Worm (Caenorhabditis elegans) whole organism, young adult: ENCODE measurements around the gene C50B8.5.

Experiments
- B0019.2 ChIP-seq: fragments of 200-800 bp; sonication (Bioruptor generic); conservative IDR thresholded peaks from 2 replicates; pipeline ENCODE4 v1.3.6; 2022; ENCODE audit warnings: missing genetic modification reagents, missing genetic modification characterization, missing compliant biosample characterization
- D2030.7 ChIP-seq: fragments of 200-800 bp; sonication (Bioruptor generic); IDR thresholded peaks from 2 replicates; pipeline ENCODE4 v1.3.6; 2022; ENCODE audit warnings: missing genetic modification reagents, missing genetic modification characterization, missing compliant biosample characterization
- F10E7.11 ChIP-seq: sonication (generic microtip); optimal IDR thresholded peaks from 2 replicates; lab custom pipeline; 2017; ENCODE audit warnings: mild to moderate bottlenecking, missing genetic modification characterization, moderate library complexity, missing compliant biosample characterization
- F23B12.7 ChIP-seq: sonication (generic microtip); optimal IDR thresholded peaks from 2 replicates; lab custom pipeline; 2017; ENCODE audit warnings: missing genetic modification characterization, mild to moderate bottlenecking, missing compliant biosample characterization, antibody characterized with exemption, moderate library complexity; ENCODE audit not compliant: insufficient read depth
- F37B4.10 ChIP-seq: fragments of 200-800 bp; sonication (Bioruptor generic); IDR thresholded peaks from 2 replicates; pipeline ENCODE4 v1.3.6; 2022; ENCODE audit warnings: missing genetic modification characterization, missing compliant biosample characterization
- F57A8.1 ChIP-seq: fragments of 200-800 bp; sonication (Bioruptor generic); optimal IDR thresholded peaks from 2 replicates; lab custom pipeline; 2018; ENCODE audit warnings: mild to moderate bottlenecking, missing genetic modification characterization, moderate library complexity, missing compliant biosample characterization
- T07F8.4 ChIP-seq: sonication (generic microtip); optimal IDR thresholded peaks from 2 replicates; lab custom pipeline; 2016; ENCODE audit warnings: mild to moderate bottlenecking, missing genetic modification characterization, moderate library complexity, missing compliant biosample characterization
- T26A5.8 ChIP-seq: sonication (generic microtip); optimal IDR thresholded peaks from 2 replicates; lab custom pipeline; 2016; ENCODE audit warnings: missing genetic modification characterization, missing compliant biosample characterization
- Y53G8AR.9 ChIP-seq: fragments of 200-800 bp; sonication (Bioruptor generic); conservative IDR thresholded peaks from 2 replicates; pipeline ENCODE4 v1.3.6; 2022; ENCODE audit warnings: missing genetic modification reagents, missing genetic modification characterization, missing compliant biosample characterization
- Y56A3A.18 ChIP-seq: fragments of 200-800 bp; sonication (Bioruptor generic); IDR thresholded peaks from 2 replicates; pipeline ENCODE4 v1.3.6; 2022; ENCODE audit warnings: missing genetic modification reagents, missing genetic modification characterization, missing compliant biosample characterization
- aptf-2 ChIP-seq: fragments of 200-800 bp; sonication (Bioruptor generic); conservative IDR thresholded peaks from 2 replicates; pipeline ENCODE4 v1.3.6; 2022; ENCODE audit warnings: missing genetic modification reagents, missing genetic modification characterization, missing compliant biosample characterization
- aptf-3 ChIP-seq: fragments of 200-800 bp; sonication (Bioruptor generic); IDR thresholded peaks from 2 replicates; pipeline ENCODE4 v1.3.6; 2022; ENCODE audit warnings: missing genetic modification characterization, missing compliant biosample characterization
- athp-1 ChIP-seq: sonication (generic microtip); optimal IDR thresholded peaks from 2 replicates; lab custom pipeline; 2017; ENCODE audit warnings: mild to moderate bottlenecking, missing genetic modification characterization, missing compliant biosample characterization
- ceh-79 ChIP-seq: sonication (generic microtip); optimal IDR thresholded peaks from 2 replicates; lab custom pipeline; 2017; ENCODE audit warnings: mild to moderate bottlenecking, missing genetic modification characterization, missing compliant biosample characterization
- chd-7 ChIP-seq: sonication (generic microtip); optimal IDR thresholded peaks from 2 replicates; lab custom pipeline; 2016; ENCODE audit warnings: mild to moderate bottlenecking, missing genetic modification characterization, moderate library complexity, missing compliant biosample characterization
- dox-1 ChIP-seq: fragments of 200-800 bp; sonication (Bioruptor generic); IDR thresholded peaks from 2 replicates; pipeline ENCODE4 v1.3.6; 2022; ENCODE audit warnings: missing genetic modification reagents, missing genetic modification characterization, missing compliant biosample characterization
- dpff-1 ChIP-seq: sonication (generic microtip); optimal IDR thresholded peaks from 2 replicates; lab custom pipeline; 2017; ENCODE audit warnings: mild to moderate bottlenecking, missing genetic modification characterization, missing compliant biosample characterization
- dpl-1 ChIP-seq: fragments of 150-350 bp; optimal IDR thresholded peaks from 2 replicates; lab custom pipeline; 2014; ENCODE audit warnings: missing biosample characterization, missing genetic modification reagents, missing genetic modification characterization
- egrh-3 ChIP-seq: fragments of 200-800 bp; sonication (Bioruptor generic); IDR thresholded peaks from 2 replicates; pipeline ENCODE4 v1.3.6; 2022; ENCODE audit warnings: missing genetic modification reagents, missing genetic modification characterization, missing compliant biosample characterization
- ekl-4 ChIP-seq: fragments of 200-800 bp; sonication (Bioruptor generic); IDR thresholded peaks from 2 replicates; pipeline ENCODE4 v1.3.6; 2022; ENCODE audit warnings: missing genetic modification reagents, missing genetic modification characterization, missing compliant biosample characterization
- gei-17 ChIP-seq: fragments of 200-800 bp; sonication (Bioruptor generic); optimal IDR thresholded peaks from 2 replicates; lab custom pipeline; 2018; ENCODE audit warnings: mild to moderate bottlenecking, missing genetic modification characterization, missing compliant biosample characterization
- him-1 ChIP-seq: sonication (generic microtip); optimal IDR thresholded peaks from 2 replicates; lab custom pipeline; 2016; ENCODE audit warnings: missing genotype, missing genetic modification reagents, missing genetic modification characterization, missing compliant biosample characterization
- hlh-26 ChIP-seq: fragments of 200-800 bp; sonication (Bioruptor generic); conservative IDR thresholded peaks from 2 replicates; pipeline ENCODE4 v1.3.6; 2022; ENCODE audit warnings: missing genetic modification reagents, missing genetic modification characterization, missing compliant biosample characterization
- hrde-1 ChIP-seq: sonication (generic microtip); optimal IDR thresholded peaks from 2 replicates; lab custom pipeline; 2016; ENCODE audit warnings: missing genetic modification characterization, mild to moderate bottlenecking, missing compliant biosample characterization, moderate library complexity, missing genotype, missing genetic modification reagents, borderline replicate concordance
- let-526 ChIP-seq: fragments of 200-800 bp; sonication (Bioruptor generic); IDR thresholded peaks from 2 replicates; pipeline ENCODE4 v1.3.6; 2022; ENCODE audit warnings: missing genetic modification reagents, missing genetic modification characterization, missing compliant biosample characterization
- let-607 ChIP-seq, 2 experiments: fragments of 200-800 bp in 1 of 2; sonication (Bioruptor generic) in 1 of 2; sonication (generic microtip) in 1 of 2; optimal IDR thresholded peaks; 2 replicates each; lab custom pipeline; 2016 to 2018; ENCODE audit warnings: mild to moderate bottlenecking in 2 of 2, missing compliant biosample characterization in 2 of 2, missing genetic modification characterization in 2 of 2, moderate library complexity in 2 of 2, missing genotype in 1 of 2
- lin-35 ChIP-seq, 3 experiments: fragments of 150-350 bp in 2 of 3; sonication (generic microtip) in 1 of 3; optimal IDR thresholded peaks; 2 replicates each; lab custom pipeline; 2014 to 2018; ENCODE audit warnings: missing biosample characterization in 3 of 3, missing genetic modification characterization in 3 of 3, missing genetic modification reagents in 3 of 3
- lin-54 ChIP-seq: fragments of 200-800 bp; sonication (Bioruptor generic); optimal IDR thresholded peaks from 2 replicates; lab custom pipeline; 2018; ENCODE audit warnings: mild to moderate bottlenecking, missing genetic modification characterization, missing compliant biosample characterization
- lir-1 ChIP-seq: fragments of 200-800 bp; sonication (Bioruptor generic); conservative IDR thresholded peaks from 2 replicates; pipeline ENCODE4 v1.3.6; 2022; ENCODE audit warnings: missing genetic modification reagents, missing genetic modification characterization, missing compliant biosample characterization
- lsy-27 ChIP-seq: sonication (generic microtip); optimal IDR thresholded peaks from 2 replicates; lab custom pipeline; 2017; ENCODE audit warnings: missing genetic modification characterization, mild to moderate bottlenecking, missing compliant biosample characterization, antibody characterized with exemption, missing genotype, borderline replicate concordance; ENCODE audit not compliant: insufficient read depth
- madf-8 ChIP-seq: fragments of 200-800 bp; sonication (Bioruptor generic); conservative IDR thresholded peaks from 2 replicates; pipeline ENCODE4 v1.3.6; 2022; ENCODE audit warnings: missing genetic modification reagents, missing genetic modification characterization, missing compliant biosample characterization
- mcd-1 ChIP-seq: fragments of 200-800 bp; sonication (Bioruptor generic); IDR thresholded peaks from 2 replicates; pipeline ENCODE4 v1.3.6; 2022; ENCODE audit warnings: missing genetic modification reagents, missing genetic modification characterization, missing compliant biosample characterization
- nfya-2 ChIP-seq: fragments of 200-800 bp; sonication (Bioruptor generic); IDR thresholded peaks from 2 replicates; pipeline ENCODE4 v1.3.6; 2022; ENCODE audit warnings: missing genetic modification reagents, missing genetic modification characterization, missing compliant biosample characterization
- nfyb-1 ChIP-seq: fragments of 200-800 bp; sonication (Bioruptor generic); IDR thresholded peaks from 2 replicates; pipeline ENCODE4 v1.3.6; 2022; ENCODE audit warnings: missing genetic modification reagents, missing genetic modification characterization, missing compliant biosample characterization
- nhr-27 ChIP-seq: fragments of 200-800 bp; sonication (Bioruptor generic); optimal IDR thresholded peaks from 2 replicates; lab custom pipeline; 2018; ENCODE audit warnings: mild to moderate bottlenecking, missing genetic modification characterization, moderate library complexity, missing compliant biosample characterization
- nhr-80 ChIP-seq: sonication (generic microtip); optimal IDR thresholded peaks from 2 replicates; lab custom pipeline; 2016; ENCODE audit warnings: missing genetic modification characterization, missing compliant biosample characterization
- pbrm-1 ChIP-seq: fragments of 200-800 bp; sonication (Bioruptor generic); IDR thresholded peaks from 2 replicates; pipeline ENCODE4 v1.3.6; 2022; ENCODE audit warnings: missing genetic modification reagents, missing genetic modification characterization, missing compliant biosample characterization
- pha-4 ChIP-seq: fragments of 150-350 bp; sonication (generic microtip); optimal IDR thresholded peaks from 2 replicates; lab custom pipeline; 2014; ENCODE audit warnings: missing biosample characterization, missing genetic modification reagents, missing genetic modification characterization
- repo-1 ChIP-seq: sonication (generic microtip); optimal IDR thresholded peaks from 2 replicates; lab custom pipeline; 2017; ENCODE audit warnings: mild to moderate bottlenecking, missing genetic modification characterization, missing compliant biosample characterization
- sea-2 ChIP-seq: fragments of 200-800 bp; sonication (Bioruptor generic); IDR thresholded peaks from 2 replicates; pipeline ENCODE4 v1.3.6; 2022; ENCODE audit warnings: missing genetic modification characterization, missing compliant biosample characterization
- snpc-1.1 ChIP-seq: sonication (generic microtip); optimal IDR thresholded peaks from 2 replicates; lab custom pipeline; 2017; ENCODE audit warnings: missing genetic modification characterization, mild to moderate bottlenecking, missing compliant biosample characterization, antibody characterized with exemption, moderate library complexity, missing genotype, missing genetic modification reagents; ENCODE audit not compliant: insufficient read depth
- snpc-3.4 ChIP-seq: sonication (generic microtip); optimal IDR thresholded peaks from 2 replicates; lab custom pipeline; 2017; ENCODE audit warnings: missing genetic modification characterization, mild to moderate bottlenecking, missing compliant biosample characterization, antibody characterized with exemption, moderate library complexity, missing genotype, missing genetic modification reagents
- sptf-2 ChIP-seq: fragments of 200-800 bp; sonication (Bioruptor generic); optimal IDR thresholded peaks from 2 replicates; lab custom pipeline; 2018; ENCODE audit warnings: mild to moderate bottlenecking, missing genetic modification characterization, missing compliant biosample characterization
- tbp1 ChIP-seq: fragments of 200-800 bp; sonication (Bioruptor generic); optimal IDR thresholded peaks from 2 replicates; lab custom pipeline; 2018; ENCODE audit warnings: mild to moderate bottlenecking, missing genetic modification characterization, missing compliant biosample characterization
- ztf-22 ChIP-seq: fragments of 200-800 bp; sonication (Bioruptor generic); optimal IDR thresholded peaks from 2 replicates; lab custom pipeline; 2018; ENCODE audit warnings: mild to moderate bottlenecking, missing genetic modification characterization, moderate library complexity, missing compliant biosample characterization
- ztf-26 ChIP-seq: sonication (generic microtip); optimal IDR thresholded peaks from 2 replicates; lab custom pipeline; 2017; ENCODE audit warnings: missing genetic modification characterization, missing compliant biosample characterization

C50B8.5 gene

DNA sequence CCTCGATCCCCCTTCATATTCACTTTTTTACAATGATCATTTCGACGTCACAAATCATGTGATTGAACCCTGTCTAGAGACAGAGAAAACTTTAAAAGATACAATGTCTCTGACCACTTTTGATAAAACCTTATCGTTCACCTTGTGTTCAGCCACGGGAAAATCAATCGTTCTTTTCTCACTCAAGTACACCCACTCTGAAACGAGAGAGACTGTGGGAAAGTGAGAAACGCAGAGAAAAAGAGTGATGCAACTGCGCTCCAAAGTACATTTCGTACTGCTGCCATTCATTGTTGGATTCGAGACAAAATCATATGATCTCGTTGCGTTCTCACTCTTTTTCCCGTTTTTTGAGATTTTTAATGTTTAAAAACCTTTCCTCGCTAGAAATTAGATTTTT is 15.6 kb upstream of the C50B8.5 start (continued):
- TF ChIP-seq athp-1 (tag; lab: Kevin White, UChicago) (peak; percentile 86), pbrm-1 (GFP tag; lab: Robert Waterston, UW) (peak; percentile 75), let-526 (GFP tag; lab: Robert Waterston, UW) (peak; percentile 71), dox-1 (GFP tag; lab: Robert Waterston, UW) (peak; percentile 83), dpff-1 (tag; lab: Kevin White, UChicago) (no peak), F23B12.7 (peak; percentile 13), snpc-1.1 (tag; lab: Kevin White, UChicago) (no peak), ceh-79 (tag; lab: Kevin White, UChicago) (no peak), lsy-27 (tag; lab: Kevin White, UChicago) (no peak), repo-1 (peak; percentile 26), pha-4 (tag; lab: Kevin White, UChicago) (peak; percentile 18), mcd-1 (peak; percentile 96), hlh-26 (GFP tag; lab: Robert Waterston, UW) (no peak), aptf-2 (GFP tag; lab: Robert Waterston, UW) (no peak), Y53G8AR.9 (GFP tag; lab: Robert Waterston, UW) (peak; percentile 61; the same call in 1 of the 2 replicates), B0019.2 (GFP tag; lab: Robert Waterston, UW) (no peak), sea-2 (GFP tag; lab: Robert Waterston, UW) (no peak), nfya-2 (no peak), let-607 (tag; optimal IDR thresholded peaks at IDR 0.05; lab: Kevin White, UChicago) (peak in 1 of 2 experiments; percentile 83), nhr-27 (no peak), hrde-1 (tag; lab: Kevin White, UChicago) (no peak), madf-8 (GFP tag; lab: Robert Waterston, UW) (no peak), ztf-22 (GFP tag; lab: Kevin White, UChicago) (peak; percentile 5), snpc-3.4 (tag; lab: Kevin White, UChicago) (no peak), dpl-1 (GFP tag; lab: Kevin White, UChicago) (peak; percentile 0), F57A8.1 (no peak), D2030.7 (GFP tag; lab: Robert Waterston, UW) (no peak), aptf-3 (no peak), nhr-80 (tag; lab: Kevin White, UChicago) (peak; percentile 97), F10E7.11 (tag; lab: Kevin White, UChicago) (no peak), lin-54 (GFP tag; lab: Kevin White, UChicago) (peak; percentile 76), chd-7 (tag; lab: Kevin White, UChicago) (peak; percentile 81)

DNA sequence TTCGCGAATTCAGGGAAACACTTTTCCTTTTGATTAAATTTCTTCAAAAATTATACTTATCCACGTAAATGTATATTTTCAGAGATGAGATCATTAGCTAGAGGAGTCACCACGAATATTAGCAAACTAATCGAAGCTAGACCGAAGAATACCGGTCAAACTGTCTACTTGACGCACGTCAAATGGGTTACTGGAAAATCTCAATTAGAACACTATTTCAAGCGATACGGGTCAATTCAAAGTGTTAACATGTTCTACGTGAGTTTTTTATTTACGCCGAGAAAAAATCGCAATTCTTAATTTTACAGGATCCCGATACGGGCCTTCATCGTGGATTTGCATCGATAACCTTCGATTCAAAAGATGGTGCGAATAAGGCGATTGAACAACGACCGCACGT is 15.0 kb upstream of the C50B8.5 start, which contains the start of gene slrp-1:
TSS of gene slrp-1 (plus strand) at position 83 of the 400 bp plus-strand sequence.
- TF ChIP-seq ekl-4 = 0 out of 2 replicates have a peak, but pooled peaks have one; percentile 21
- TF ChIP-seq dox-1 (GFP tag; lab: Robert Waterston, UW) = peak; percentile 16; the same call in 1 of the 2 replicates
- TF ChIP-seq nfyb-1 (GFP tag; lab: Robert Waterston, UW) = no peak
- TF ChIP-seq lir-1 (GFP tag; lab: Robert Waterston, UW) = 0 out of 2 replicates have a peak, but pooled peaks have one; percentile 15
- TF ChIP-seq repo-1 = no peak

DNA sequence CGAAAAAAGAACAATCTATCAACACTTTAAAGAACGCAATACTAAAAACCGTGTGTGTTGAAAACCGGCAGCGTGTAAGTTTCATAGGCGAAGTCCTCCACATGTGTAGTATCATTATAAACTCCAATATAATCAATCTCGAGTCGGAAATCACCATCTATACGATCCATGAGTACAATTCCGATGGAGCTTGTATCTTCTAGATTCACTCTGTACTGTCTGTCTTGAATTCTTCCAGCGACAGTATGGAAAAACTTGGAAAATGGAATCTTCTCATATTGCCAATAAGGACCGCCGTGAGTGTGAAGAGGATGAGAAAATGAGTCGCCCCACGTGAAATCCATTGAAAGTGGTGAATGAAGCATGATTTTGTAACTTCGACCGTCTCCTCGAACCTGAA is 13.8 kb upstream of the C50B8.5 start:
- TF ChIP-seq Y56A3A.18 (GFP tag; lab: Robert Waterston, UW) (peak; percentile 86), gei-17 (GFP tag; lab: Kevin White, UChicago) (no peak), F37B4.10 (GFP tag; lab: Robert Waterston, UW) (no peak), madf-8 (GFP tag; lab: Robert Waterston, UW) (no peak), T26A5.8 (tag; lab: Kevin White, UChicago) (peak; percentile 70), tbp1 (GFP tag; lab: Kevin White, UChicago) (peak; percentile 5), sptf-2 (GFP tag; lab: Kevin White, UChicago) (no peak), egrh-3 (GFP tag; lab: Robert Waterston, UW) (no peak), him-1 (tag; lab: Kevin White, UChicago) (no peak), chd-7 (tag; lab: Kevin White, UChicago) (peak; percentile 65), T07F8.4 (tag; lab: Kevin White, UChicago) (no peak), snpc-3.4 (tag; lab: Kevin White, UChicago) (no peak), ztf-26 (tag; lab: Kevin White, UChicago) (peak; percentile 59), lin-35 (GFP tag; optimal IDR thresholded peaks at IDR 0.05; lab: Kevin White, UChicago) (no peak)
